Worm (Caenorhabditis elegans) whole organism, L4/young adult: ENCODE data around the gene srz-14.

Source experiments
- W03F9.2 ChIP-seq: fragments of 150-350 bp; optimal IDR thresholded peaks from 2 replicates; lab custom pipeline; 2014; ENCODE audit warnings: missing biosample characterization, missing genetic modification characterization
- dao-5 ChIP-seq: sonication (generic microtip); optimal IDR thresholded peaks from 2 replicates; lab custom pipeline; 2016; ENCODE audit warnings: missing genotype, missing genetic modification characterization, moderate library complexity, missing compliant biosample characterization
- him-1 ChIP-seq: sonication (generic microtip); optimal IDR thresholded peaks from 2 replicates; lab custom pipeline; 2016; ENCODE audit warnings: missing genotype, missing genetic modification reagents, missing genetic modification characterization, missing compliant biosample characterization

srz-14 gene

ce11 chrV:16201730-16202129 is 18.3 kb downstream of the srz-14 start, which contains the start of gene F11A5.17:
F11A5.17 (plus strand) TSS chrV:16202030.
- TF ChIP-seq him-1 (tag; lab: Kevin White, UChicago) (no peak), dao-5 (tag; lab: Kevin White, UChicago) (no peak), W03F9.2 (tag; lab: Kevin White, UChicago) (no peak)

ce11 chrV:16202618-16203017 is 19.2 kb downstream of the srz-14 start, which contains the start of gene F11A5.18:
F11A5.18 (plus strand) TSS chrV:16202918.
- TF ChIP-seq him-1 (tag; lab: Kevin White, UChicago) = no peak
- TF ChIP-seq dao-5 (tag; lab: Kevin White, UChicago) = no peak
- TF ChIP-seq W03F9.2 (tag; lab: Kevin White, UChicago) = no peak

ce11 chrV:16204888-16205287 is 21.4 kb downstream of the srz-14 start, which contains the start of gene irld-26:
irld-26 (plus strand) TSS chrV:16205188.
- no peak for TF ChIP-seq dao-5 (tag; lab: Kevin White, UChicago)
- TF ChIP-seq him-1 (tag; lab: Kevin White, UChicago) = no peak
- no peak for TF ChIP-seq W03F9.2 (tag; lab: Kevin White, UChicago)

ce11 chrV:16209837-16210236 is 26.4 kb downstream of the srz-14 start, which contains the start of gene oac-15:
oac-15 (minus strand) TSS chrV:16209937.
- TF ChIP-seq dao-5 (tag; lab: Kevin White, UChicago) = no peak
- no peak for TF ChIP-seq W03F9.2 (tag; lab: Kevin White, UChicago)
- no peak for TF ChIP-seq him-1 (tag; lab: Kevin White, UChicago)

- no peak for TF ChIP-seq dao-5 (tag; lab: Kevin White, UChicago)
- no peak for TF ChIP-seq him-1 (tag; lab: Kevin White, UChicago)
- TF ChIP-seq W03F9.2 (tag; lab: Kevin White, UChicago) = no peak
Measured at ce11 chrV:16210257-16211002, 27.0 kb downstream of the srz-14 start, which contains the start of gene F11A5.16. F11A5.16 (plus strand) TSS chrV:16210952.

ce11 chrV:16211713-16212112 is 28.3 kb downstream of the srz-14 start:
- TF ChIP-seq W03F9.2 (tag; lab: Kevin White, UChicago) (no peak), dao-5 (tag; lab: Kevin White, UChicago) (no peak), him-1 (tag; lab: Kevin White, UChicago) (no peak)

ce11 chrV:16213323-16213722 is 29.9 kb downstream of the srz-14 start:
- TF ChIP-seq dao-5 (tag; lab: Kevin White, UChicago) (no peak), W03F9.2 (tag; lab: Kevin White, UChicago) (no peak), him-1 (tag; lab: Kevin White, UChicago) (no peak)

- no peak for TF ChIP-seq him-1 (tag; lab: Kevin White, UChicago)
- TF ChIP-seq W03F9.2 (tag; lab: Kevin White, UChicago) = no peak
- TF ChIP-seq dao-5 (tag; lab: Kevin White, UChicago) = no peak
Measured at ce11 chrV:16214505-16214904, 31.0 kb downstream of the srz-14 start, which contains the start of gene F11A5.9. F11A5.9 (plus strand) TSS chrV:16214890.

- TF ChIP-seq W03F9.2 (tag; lab: Kevin White, UChicago) = no peak
- TF ChIP-seq dao-5 (tag; lab: Kevin White, UChicago) = no peak
- TF ChIP-seq him-1 (tag; lab: Kevin White, UChicago) = no peak
Measured at ce11 chrV:16218522-16218921, 35.1 kb downstream of the srz-14 start, which contains the start of gene F11A5.15. F11A5.15 (minus strand) TSS chrV:16218622.

ce11 chrV:16218972-16219757 is 35.7 kb downstream of the srz-14 start, which contains the start of gene glc-1:
glc-1 (plus strand) TSS chrV:16219634.
- TF ChIP-seq dao-5 (tag; lab: Kevin White, UChicago) = no peak
- no peak for TF ChIP-seq W03F9.2 (tag; lab: Kevin White, UChicago)
- TF ChIP-seq him-1 (tag; lab: Kevin White, UChicago) = no peak

ce11 chrV:16220020-16220419 is 36.6 kb downstream of the srz-14 start:
- TF ChIP-seq W03F9.2 (tag; lab: Kevin White, UChicago) = no peak
- TF ChIP-seq him-1 (tag; lab: Kevin White, UChicago) = no peak
- TF ChIP-seq dao-5 (tag; lab: Kevin White, UChicago) = no peak

- TF ChIP-seq him-1 (tag; lab: Kevin White, UChicago) (no peak), W03F9.2 (tag; lab: Kevin White, UChicago) (no peak), dao-5 (tag; lab: Kevin White, UChicago) (no peak)
Measured at ce11 chrV:16224027-16224426, 40.6 kb downstream of the srz-14 start, which contains the start of gene stdh-2. stdh-2 (plus strand) TSS chrV:16224327.
